Worm (Caenorhabditis elegans) whole organism, L2 larva: ENCODE data around the gene cyn-3.

ENCODE experiments used
- C34F6.9 ChIP-seq: fragments of 150-350 bp; optimal IDR thresholded peaks from 2 replicates; lab custom pipeline; 2014; ENCODE audit warnings: missing biosample characterization, missing genetic modification characterization
- F13H6.1 ChIP-seq: sonication (generic microtip); optimal IDR thresholded peaks from 2 replicates; lab custom pipeline; 2016; ENCODE audit warnings: missing genetic modification characterization, missing compliant biosample characterization
- R02D3.7 ChIP-seq: fragments of 150-350 bp; optimal IDR thresholded peaks from 2 replicates; lab custom pipeline; 2014; ENCODE audit warnings: missing biosample characterization, missing genetic modification characterization
- Y55F3AM.14 ChIP-seq: fragments of 200-800 bp; sonication (Bioruptor generic); optimal IDR thresholded peaks from 2 replicates; lab custom pipeline; 2018; ENCODE audit warnings: mild to moderate bottlenecking, missing genetic modification characterization, missing compliant biosample characterization
- alr-1 ChIP-seq: fragments of 150-350 bp; optimal IDR thresholded peaks from 2 replicates; lab custom pipeline; 2014; ENCODE audit warnings: missing biosample characterization, missing genetic modification characterization
- aly-2 ChIP-seq: fragments of 150-350 bp; optimal IDR thresholded peaks from 2 replicates; lab custom pipeline; 2014; ENCODE audit warnings: missing biosample characterization, missing genetic modification characterization
- ama-1 ChIP-seq: fragments of 150-350 bp; optimal IDR thresholded peaks from 2 replicates; lab custom pipeline; 2018; ENCODE audit warnings: inconsistent platforms
- elt-1 ChIP-seq: fragments of 150-350 bp; optimal IDR thresholded peaks from 2 replicates; lab custom pipeline; 2014; ENCODE audit warnings: missing biosample characterization, missing genetic modification characterization
- gmeb-1 ChIP-seq: fragments of 150-350 bp; optimal IDR thresholded peaks from 2 replicates; lab custom pipeline; 2014; ENCODE audit warnings: missing biosample characterization, missing genetic modification characterization
- lin-11 ChIP-seq: fragments of 150-350 bp; sonication (generic microtip); optimal IDR thresholded peaks from 2 replicates; lab custom pipeline; 2014; ENCODE audit warnings: missing biosample characterization, missing genetic modification characterization, inconsistent platforms, mixed read lengths
- lin-39 ChIP-seq: fragments of 150-350 bp; optimal IDR thresholded peaks from 2 replicates; lab custom pipeline; 2014; ENCODE audit warnings: missing biosample characterization, missing genetic modification reagents, missing genetic modification characterization
- nhr-129 ChIP-seq: fragments of 150-350 bp; optimal IDR thresholded peaks from 2 replicates; lab custom pipeline; 2014; ENCODE audit warnings: missing biosample characterization, missing genetic modification characterization
- nhr-21 ChIP-seq: fragments of 150-350 bp; optimal IDR thresholded peaks from 2 replicates; lab custom pipeline; 2014; ENCODE audit warnings: missing biosample characterization, missing genetic modification characterization
- nhr-23 ChIP-seq: fragments of 150-350 bp; optimal IDR thresholded peaks from 2 replicates; lab custom pipeline; 2014; ENCODE audit warnings: missing biosample characterization, missing genetic modification reagents, missing genetic modification characterization
- nhr-77 ChIP-seq: fragments of 150-350 bp; optimal IDR thresholded peaks from 2 replicates; lab custom pipeline; 2014; ENCODE audit warnings: missing biosample characterization, missing genetic modification characterization
- sma-3 ChIP-seq: sonication (generic microtip); optimal IDR thresholded peaks from 2 replicates; lab custom pipeline; 2016; ENCODE audit warnings: missing genetic modification reagents, missing genetic modification characterization, missing compliant biosample characterization
- unc-39 ChIP-seq: fragments of 150-350 bp; optimal IDR thresholded peaks from 2 replicates; lab custom pipeline; 2014; ENCODE audit warnings: missing biosample characterization, missing genetic modification characterization
- unc-55 ChIP-seq: fragments of 150-350 bp; sonication (generic microtip); optimal IDR thresholded peaks from 3 replicates; lab custom pipeline; 2014; ENCODE audit warnings: missing biosample characterization, missing genetic modification reagents, missing genetic modification characterization
- unc-62 ChIP-seq: fragments of 150-350 bp; optimal IDR thresholded peaks from 2 replicates; lab custom pipeline; 2014; ENCODE audit warnings: missing biosample characterization, missing genetic modification reagents, missing genetic modification characterization
- ztf-1 ChIP-seq: fragments of 200-800 bp; sonication (Bioruptor generic); conservative IDR thresholded peaks from 2 replicates; pipeline ENCODE4 v1.3.6; 2022; ENCODE audit warnings: missing genetic modification characterization, missing compliant biosample characterization
- ztf-4 ChIP-seq: fragments of 150-350 bp; optimal IDR thresholded peaks from 2 replicates; lab custom pipeline; 2014; ENCODE audit warnings: missing biosample characterization, missing genetic modification characterization

Gene cyn-3

ce11 chrV:15230243-15230642, 40.5 kb downstream of the cyn-3 start, which contains the start of gene srw-15:
TSS of gene srw-15 (plus strand) at chrV:15230543.
- TF ChIP-seq sma-3 (no peak), unc-62 (no peak), nhr-23 (tag; lab: Kevin White, UChicago) (no peak)

DNA sequence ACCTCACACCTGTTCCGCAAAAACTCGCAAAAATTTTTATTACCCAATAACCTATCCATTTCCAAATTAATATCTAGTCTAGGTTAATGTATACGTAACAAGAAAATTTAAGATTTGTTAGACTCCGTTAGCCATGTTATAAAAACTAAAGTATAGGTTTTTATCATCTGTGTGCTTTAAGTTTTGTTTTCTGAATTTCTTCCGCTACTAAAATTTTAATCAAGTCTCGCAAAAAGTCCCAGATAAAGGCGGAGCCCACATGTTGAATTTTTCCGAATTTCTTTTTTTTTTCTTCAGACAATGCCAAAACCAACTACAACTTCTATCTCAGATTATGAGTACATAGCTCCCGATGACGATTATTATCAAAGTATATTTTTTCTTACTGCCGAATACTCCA, 42.5 kb downstream of the cyn-3 start, which contains the start of gene srw-13:
Gene srw-13 (plus strand): TSS at position 301 of the 400 bp plus-strand sequence.
- no peak for TF ChIP-seq nhr-129 (tag; lab: Kevin White, UChicago)

- TF ChIP-seq alr-1 (tag; lab: Kevin White, UChicago), result no peak
- TF ChIP-seq aly-2 (tag; lab: Kevin White, UChicago), result no peak
- no peak for TF ChIP-seq nhr-77
- no peak for TF ChIP-seq lin-11
- no peak for TF ChIP-seq gmeb-1 (tag; lab: Kevin White, UChicago)
- TF ChIP-seq ztf-4 (tag; lab: Kevin White, UChicago), result no peak
- no peak for TF ChIP-seq unc-55 (GFP tag; lab: Kevin White, UChicago)
- TF ChIP-seq lin-39, result no peak
- no peak for TF ChIP-seq F13H6.1 (tag; lab: Kevin White, UChicago)
Measured at ce11 chrV:15235661-15236060, 45.9 kb downstream of the cyn-3 start, which contains the start of gene nhr-164. TSS of gene nhr-164 (minus strand) at chrV:15235761.

DNA sequence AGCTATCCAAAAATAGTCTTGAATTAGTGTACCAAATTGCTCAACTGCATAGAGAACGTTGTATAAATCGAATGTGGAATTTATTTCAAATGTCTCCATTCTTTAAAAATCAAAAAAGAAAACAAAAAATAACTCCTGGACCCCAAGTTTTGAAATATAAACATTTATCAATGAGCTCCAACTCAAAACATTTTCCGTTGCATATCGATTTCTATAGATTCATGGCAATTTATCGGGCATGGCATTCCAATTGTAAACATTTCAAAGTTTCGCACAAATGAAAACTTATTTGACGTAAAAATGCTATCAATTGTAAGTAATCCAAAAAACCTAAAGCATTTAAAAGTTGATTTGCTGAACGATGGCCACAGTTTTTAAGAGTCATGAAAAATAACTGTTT, 48.8 kb downstream of the cyn-3 start, which contains the start of gene srw-12:
Gene srw-12 (minus strand): TSS at position 101 of the 400 bp plus-strand sequence.
- no peak for TF ChIP-seq C34F6.9 (tag; lab: Kevin White, UChicago)
- no peak for TF ChIP-seq R02D3.7 (tag; lab: Kevin White, UChicago)
- TF ChIP-seq Y55F3AM.14, result no peak
- TF ChIP-seq unc-39 (tag; lab: Kevin White, UChicago), result no peak
- no peak for TF ChIP-seq nhr-21 (tag; lab: Kevin White, UChicago)

DNA sequence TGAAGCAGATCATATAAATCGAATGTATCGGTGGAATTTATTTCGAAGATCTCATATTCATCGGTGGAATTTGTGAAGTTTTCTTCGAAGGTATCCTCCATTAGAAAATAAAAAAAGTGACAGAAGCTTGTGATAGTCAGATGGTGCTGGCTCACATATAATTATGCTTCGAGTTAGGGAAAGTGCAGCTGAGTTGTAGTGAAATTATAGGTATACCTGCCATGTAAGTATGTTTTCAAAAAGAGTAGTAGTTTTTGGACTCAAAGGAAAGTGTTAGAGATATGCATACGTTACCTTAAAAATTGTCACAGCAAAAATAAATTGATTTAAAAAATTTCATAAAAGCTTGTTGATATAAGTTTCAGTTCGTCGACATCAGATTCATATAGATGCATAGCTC, 50.5 kb downstream of the cyn-3 start, which contains the start of gene srw-11:
Gene srw-11 (minus strand): TSS at position 101 of the 400 bp plus-strand sequence.
- TF ChIP-seq ama-1 (lab: Kevin White, UChicago), result no peak
- TF ChIP-seq sma-3, result no peak
- no peak for TF ChIP-seq ztf-1 (GFP tag; lab: Robert Waterston, UW)
- TF ChIP-seq elt-1, result no peak
